Worm (Caenorhabditis elegans) whole organism, early embryonic: ENCODE measurements around the gene idpb-2.

Experiments
- aly-1 ChIP-seq: sonication (generic microtip); optimal IDR thresholded peaks from 2 replicates; lab custom pipeline; 2016; ENCODE audit warnings: missing genetic modification characterization, missing compliant biosample characterization
- ama-1 ChIP-seq: fragments of 150-350 bp; optimal IDR thresholded peaks from 2 replicates; lab custom pipeline; 2014
- ceh-36 ChIP-seq: sonication (generic microtip); optimal IDR thresholded peaks from 2 replicates; lab custom pipeline; 2016; ENCODE audit warnings: missing genetic modification characterization, inconsistent platforms, missing compliant biosample characterization
- flt-1 ChIP-seq: fragments of 200-800 bp; sonication (Bioruptor generic); IDR thresholded peaks from 2 replicates; pipeline ENCODE4 v1.3.6; 2022; ENCODE audit warnings: missing genetic modification characterization, missing compliant biosample characterization

ce11 chrII:5112082-5112481 is 42.7 kb upstream of the idpb-2 start, which contains the start of gene F09C12.8:
- TF ChIP-seq ama-1 (lab: Kevin White, UChicago): no peak
- no peak for TF ChIP-seq flt-1 (GFP tag; lab: Robert Waterston, UW)
- TF ChIP-seq ceh-36: no peak
- no peak for TF ChIP-seq aly-1
